Fruit fly (Drosophila melanogaster): ENCODE data around the gene Tom.

DNA sequence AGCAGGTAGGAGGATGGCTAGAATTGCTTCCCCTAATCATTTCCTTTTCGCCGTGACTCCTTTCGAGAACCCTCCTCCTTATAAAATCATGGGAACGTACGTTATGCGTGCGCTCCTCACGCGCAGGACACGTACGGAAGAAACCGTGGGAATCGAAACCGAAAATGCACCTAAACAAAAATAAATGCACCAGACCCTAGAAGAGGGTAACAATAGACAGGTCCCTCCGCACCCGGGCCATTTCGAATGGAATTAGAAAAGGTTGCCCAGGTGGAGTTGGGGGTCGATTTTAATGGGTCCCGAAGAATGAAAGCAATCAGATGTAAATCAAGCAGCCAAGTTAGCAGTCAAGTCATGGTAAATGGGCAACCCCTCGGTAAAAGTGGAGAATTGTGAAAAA, 10.2 kb downstream of the Tom start, which contains the start of gene CG3349:
- TF ChIP-seq CG11902 (GFP tag; optimal IDR thresholded peaks at IDR 0.05) (no peak), CG11294 (GFP tag; IDR thresholded peaks at IDR 0.05) (no peak), fd85E (GFP tag; optimal IDR thresholded peaks at IDR 0.05) (no peak), salr (GFP tag; optimal IDR thresholded peaks at IDR 0.05) (no peak), topi (GFP tag; optimal IDR thresholded peaks at IDR 0.05) (no peak), Smox (GFP tag; optimal IDR thresholded peaks at IDR 0.05) (no peak), pdm3 (GFP tag; optimal IDR thresholded peaks at IDR 0.05) (no peak), svp (GFP tag) (no peak), CG6854 (GFP tag; optimal IDR thresholded peaks at IDR 0.05) (no peak), CG34406 (GFP tag; optimal IDR thresholded peaks at IDR 0.05) (no peak), CG6163 (GFP tag; IDR thresholded peaks at IDR 0.05) (no peak), Ets96B (tag; optimal IDR thresholded peaks at IDR 0.05) (no peak)

Measured in whole organism, prepupa.